Worm (Caenorhabditis elegans) whole organism, early embryonic: ENCODE measurements around the gene T26C12.2.

Source experiments
- B0310.2 ChIP-seq: sonication (generic microtip); optimal IDR thresholded peaks from 2 replicates; lab custom pipeline; 2016; ENCODE audit warnings: mild to moderate bottlenecking, missing genetic modification characterization, missing compliant biosample characterization
- aly-1 ChIP-seq: sonication (generic microtip); optimal IDR thresholded peaks from 2 replicates; lab custom pipeline; 2016; ENCODE audit warnings: missing genetic modification characterization, missing compliant biosample characterization
- ama-1 ChIP-seq: fragments of 150-350 bp; optimal IDR thresholded peaks from 2 replicates; lab custom pipeline; 2014
- ceh-36 ChIP-seq: sonication (generic microtip); optimal IDR thresholded peaks from 2 replicates; lab custom pipeline; 2016; ENCODE audit warnings: missing genetic modification characterization, inconsistent platforms, missing compliant biosample characterization
- ets-7 ChIP-seq: sonication (generic microtip); optimal IDR thresholded peaks from 2 replicates; lab custom pipeline; 2016; ENCODE audit warnings: missing genotype, missing genetic modification characterization, missing compliant biosample characterization
- hmg-4 ChIP-seq: fragments of 200-800 bp; sonication (Bioruptor generic); optimal IDR thresholded peaks from 2 replicates; lab custom pipeline; 2018; ENCODE audit warnings: mild to moderate bottlenecking, missing genetic modification characterization, missing compliant biosample characterization
- hnd-1 ChIP-seq: sonication (generic microtip); optimal IDR thresholded peaks from 2 replicates; lab custom pipeline; 2016; ENCODE audit warnings: missing genetic modification characterization, missing compliant biosample characterization
- scrt-1 ChIP-seq: fragments of 200-800 bp; sonication (Bioruptor generic); IDR thresholded peaks from 2 replicates; pipeline ENCODE4 v1.3.6; 2022; ENCODE audit warnings: missing genetic modification characterization, missing compliant biosample characterization
- sea-1 ChIP-seq: fragments of 200-800 bp; sonication (Bioruptor generic); conservative IDR thresholded peaks from 2 replicates; pipeline ENCODE4 v1.3.6; 2022; ENCODE audit warnings: missing genetic modification characterization, missing compliant biosample characterization
- tbx-11 ChIP-seq: fragments of 200-800 bp; sonication (Bioruptor generic); IDR thresholded peaks from 2 replicates; pipeline ENCODE4 v1.3.6; 2022; ENCODE audit warnings: missing genetic modification characterization, missing compliant biosample characterization
- tbx-37 ChIP-seq: fragments of 200-800 bp; sonication (Bioruptor generic); conservative IDR thresholded peaks from 2 replicates; pipeline ENCODE4 v1.3.6; 2022; ENCODE audit warnings: missing genetic modification reagents, missing genetic modification characterization, missing compliant biosample characterization

ce11 chrIV:3267581-3267980, 2.0 kb upstream of the T26C12.2 start, which contains the start of gene clec-173:
- TF ChIP-seq ets-7 (tag; lab: Kevin White, UChicago), result no peak
- TF ChIP-seq tbx-37 (GFP tag; lab: Robert Waterston, UW), result no peak
- no peak for TF ChIP-seq ama-1 (lab: Kevin White, UChicago)
- TF ChIP-seq B0310.2 (tag; lab: Kevin White, UChicago), result no peak
- TF ChIP-seq hnd-1 (tag; lab: Kevin White, UChicago), result no peak
- TF ChIP-seq sea-1 (GFP tag; lab: Robert Waterston, UW), result no peak
- TF ChIP-seq ceh-36 (tag; lab: Kevin White, UChicago), result no peak
- TF ChIP-seq hmg-4 (GFP tag; lab: Kevin White, UChicago), result no peak
- TF ChIP-seq tbx-11 (GFP tag; lab: Robert Waterston, UW), result no peak
- TF ChIP-seq aly-1 (tag; lab: Kevin White, UChicago), result no peak
- TF ChIP-seq scrt-1 (GFP tag; lab: Robert Waterston, UW), result no peak
